Worm (Caenorhabditis elegans) whole organism, L1 larva: ENCODE data around the gene rpn-12.

Experiments
- C16A3.4 ChIP-seq: fragments of 150-350 bp; optimal IDR thresholded peaks from 2 replicates; lab custom pipeline; 2014; ENCODE audit warnings: missing biosample characterization, missing genetic modification characterization
- F16B12.6 ChIP-seq: fragments of 150-350 bp; optimal IDR thresholded peaks from 2 replicates; lab custom pipeline; 2014; ENCODE audit warnings: missing biosample characterization, missing genetic modification characterization
- Y116A8C.19 ChIP-seq: sonication (generic microtip); optimal IDR thresholded peaks from 2 replicates; lab custom pipeline; 2016; ENCODE audit warnings: missing compliant biosample characterization, missing genetic modification characterization, borderline replicate concordance
- aha-1 ChIP-seq: fragments of 150-350 bp; optimal IDR thresholded peaks from 2 replicates; lab custom pipeline; 2014; ENCODE audit warnings: missing biosample characterization, missing genetic modification characterization
- alr-1 ChIP-seq: fragments of 200-800 bp; sonication (Bioruptor generic); optimal IDR thresholded peaks from 2 replicates; lab custom pipeline; 2018; ENCODE audit warnings: borderline replicate concordance, mild to moderate bottlenecking, missing genetic modification characterization, missing compliant biosample characterization
- aly-2 ChIP-seq: fragments of 150-350 bp; optimal IDR thresholded peaks from 2 replicates; lab custom pipeline; 2014; ENCODE audit warnings: missing biosample characterization, missing genetic modification characterization
- ama-1 ChIP-seq: fragments of 150-350 bp; optimal IDR thresholded peaks from 2 replicates; lab custom pipeline; 2014
- blmp-1 ChIP-seq: fragments of 150-350 bp; optimal IDR thresholded peaks from 2 replicates; lab custom pipeline; 2014; ENCODE audit warnings: missing biosample characterization, missing genetic modification characterization
- ceh-63 ChIP-seq: fragments of 200-800 bp; sonication (Bioruptor generic); optimal IDR thresholded peaks from 2 replicates; lab custom pipeline; 2018; ENCODE audit warnings: mild to moderate bottlenecking, missing genetic modification characterization, missing compliant biosample characterization
- ceh-82 ChIP-seq, 3 experiments: fragments of 150-350 bp in 1 of 3; sonication (generic microtip) in 2 of 3; optimal IDR thresholded peaks; 2 replicates each; lab custom pipeline; 2014 to 2017; ENCODE audit warnings: missing biosample characterization in 3 of 3, missing genetic modification characterization in 3 of 3
- ceh-90 ChIP-seq: sonication (generic microtip); optimal IDR thresholded peaks from 2 replicates; lab custom pipeline; 2016; ENCODE audit warnings: missing genetic modification characterization, missing compliant biosample characterization
- ces-1 ChIP-seq: fragments of 150-350 bp; optimal IDR thresholded peaks from 2 replicates; lab custom pipeline; 2014; ENCODE audit warnings: missing biosample characterization, missing genetic modification reagents, missing genetic modification characterization
- dsc-1 ChIP-seq: sonication (generic microtip); optimal IDR thresholded peaks from 2 replicates; lab custom pipeline; 2016; ENCODE audit warnings: mild to moderate bottlenecking, missing genetic modification characterization, missing compliant biosample characterization
- efl-1 ChIP-seq, 4 experiments: fragments of 150-350 bp; optimal IDR thresholded peaks in 3 of 4; peaks in 1 of 4; 1 replicate in 1 of 4; 2 replicates in 3 of 4; lab custom pipeline; 2014; ENCODE audit warnings: missing biosample characterization in 2 of 4, missing genetic modification characterization in 2 of 4, missing genetic modification reagents in 2 of 4
- ets-5 ChIP-seq: fragments of 200-800 bp; sonication (Bioruptor generic); IDR thresholded peaks from 2 replicates; pipeline ENCODE4 v1.3.6; 2022; ENCODE audit warnings: missing genetic modification characterization, missing compliant biosample characterization
- fkh-10 ChIP-seq: sonication (generic microtip); optimal IDR thresholded peaks from 2 replicates; lab custom pipeline; 2017; ENCODE audit warnings: missing biosample characterization, missing genetic modification reagents, missing genetic modification characterization
- fkh-4 ChIP-seq: sonication (generic microtip); optimal IDR thresholded peaks from 2 replicates; lab custom pipeline; 2016; ENCODE audit warnings: missing compliant biosample characterization, missing genetic modification characterization, borderline replicate concordance
- fkh-8 ChIP-seq: sonication (generic microtip); optimal IDR thresholded peaks from 2 replicates; lab custom pipeline; 2016; ENCODE audit warnings: mild to moderate bottlenecking, missing genetic modification characterization, missing compliant biosample characterization
- fos-1 ChIP-seq: fragments of 150-350 bp; optimal IDR thresholded peaks from 2 replicates; lab custom pipeline; 2014; ENCODE audit warnings: missing biosample characterization, missing genetic modification characterization
- hlh-17 ChIP-seq: fragments of 200-800 bp; sonication (Bioruptor generic); optimal IDR thresholded peaks from 2 replicates; lab custom pipeline; 2018; ENCODE audit warnings: missing genetic modification characterization, mild to moderate bottlenecking, missing compliant biosample characterization, moderate library complexity, borderline replicate concordance
- hpl-2 ChIP-seq: fragments of 150-350 bp; optimal IDR thresholded peaks from 2 replicates; lab custom pipeline; 2014; ENCODE audit warnings: missing biosample characterization, missing genetic modification reagents, missing genetic modification characterization
- irx-1 ChIP-seq: sonication (generic microtip); optimal IDR thresholded peaks from 2 replicates; lab custom pipeline; 2016; ENCODE audit warnings: missing genetic modification characterization, missing compliant biosample characterization
- jun-1 ChIP-seq: fragments of 150-350 bp; optimal IDR thresholded peaks from 2 replicates; lab custom pipeline; 2014; ENCODE audit warnings: missing biosample characterization, missing genetic modification reagents, missing genetic modification characterization
- lin-13 ChIP-seq: fragments of 150-350 bp; optimal IDR thresholded peaks from 2 replicates; lab custom pipeline; 2014; ENCODE audit warnings: missing biosample characterization, missing genetic modification reagents, missing genetic modification characterization
- lin-15B ChIP-seq: fragments of 150-350 bp; sonication (generic microtip); optimal IDR thresholded peaks from 3 replicates; lab custom pipeline; 2014; ENCODE audit warnings: missing biosample characterization, missing genetic modification characterization
- lin-35 ChIP-seq, 2 experiments: fragments of 150-350 bp; optimal IDR thresholded peaks; 2 replicates each; lab custom pipeline; 2014; ENCODE audit warnings: missing biosample characterization in 2 of 2, missing genetic modification characterization in 2 of 2, missing genetic modification reagents in 2 of 2
- lir-3 ChIP-seq: sonication (generic microtip); optimal IDR thresholded peaks from 2 replicates; lab custom pipeline; 2016; ENCODE audit warnings: mild to moderate bottlenecking, missing genetic modification characterization, moderate library complexity, missing compliant biosample characterization; ENCODE audit not compliant: poor library complexity
- lsy-2 ChIP-seq, 2 experiments: fragments of 150-350 bp; optimal IDR thresholded peaks; 2 replicates each; lab custom pipeline; 2014; ENCODE audit warnings: missing biosample characterization in 2 of 2, missing genetic modification characterization in 2 of 2
- mab-9 ChIP-seq: fragments of 200-800 bp; sonication (Bioruptor generic); IDR thresholded peaks from 2 replicates; pipeline ENCODE4 v1.3.6; 2022; ENCODE audit warnings: missing genetic modification reagents, missing genetic modification characterization, missing compliant biosample characterization
- mdl-1 ChIP-seq, 2 experiments: fragments of 150-350 bp; optimal IDR thresholded peaks; 2 replicates each; lab custom pipeline; 2014 to 2017; ENCODE audit warnings: missing biosample characterization in 2 of 2, missing genetic modification characterization in 2 of 2, inconsistent platforms in 1 of 2
- mef-2 ChIP-seq: fragments of 150-350 bp; optimal IDR thresholded peaks from 2 replicates; lab custom pipeline; 2014; ENCODE audit warnings: missing biosample characterization, missing genetic modification characterization
- mep-1 ChIP-seq: fragments of 150-350 bp; optimal IDR thresholded peaks from 2 replicates; lab custom pipeline; 2014; ENCODE audit warnings: missing biosample characterization, missing genetic modification characterization
- nhr-11 ChIP-seq: fragments of 150-350 bp; optimal IDR thresholded peaks from 2 replicates; lab custom pipeline; 2014; ENCODE audit warnings: missing biosample characterization, missing genetic modification characterization
- nhr-12 ChIP-seq: sonication (generic microtip); optimal IDR thresholded peaks from 2 replicates; lab custom pipeline; 2017; ENCODE audit warnings: missing biosample characterization, missing genetic modification characterization
- nhr-19 ChIP-seq: fragments of 200-800 bp; sonication (Bioruptor generic); conservative IDR thresholded peaks from 2 replicates; pipeline ENCODE4 v1.3.6; 2022; ENCODE audit warnings: missing genetic modification characterization, missing compliant biosample characterization
- nhr-20 ChIP-seq: sonication (generic microtip); optimal IDR thresholded peaks from 2 replicates; lab custom pipeline; 2016; ENCODE audit warnings: mild to moderate bottlenecking, missing genetic modification characterization, missing compliant biosample characterization
- nhr-28 ChIP-seq: fragments of 150-350 bp; optimal IDR thresholded peaks from 2 replicates; lab custom pipeline; 2014; ENCODE audit warnings: missing biosample characterization, missing genetic modification characterization
- nhr-76 ChIP-seq: sonication (generic microtip); optimal IDR thresholded peaks from 2 replicates; lab custom pipeline; 2017; ENCODE audit warnings: missing biosample characterization, missing genetic modification characterization
- nhr-85 ChIP-seq: sonication (generic microtip); peaks from one replicate; lab custom pipeline; 2016; ENCODE audit warnings: missing genetic modification characterization, inconsistent platforms, missing compliant biosample characterization
- pqm-1 ChIP-seq: sonication (generic microtip); optimal IDR thresholded peaks from 3 replicates; lab custom pipeline; 2017; ENCODE audit warnings: missing biosample characterization, missing genetic modification characterization
- rnt-1 ChIP-seq: sonication (generic microtip); optimal IDR thresholded peaks from 2 replicates; lab custom pipeline; 2016; ENCODE audit warnings: mild to moderate bottlenecking, missing genetic modification characterization, moderate library complexity, missing compliant biosample characterization
- snpc-4 ChIP-seq: fragments of 150-350 bp; optimal IDR thresholded peaks from 2 replicates; lab custom pipeline; 2014; ENCODE audit warnings: missing biosample characterization, missing genetic modification characterization
- snu-23 ChIP-seq: sonication (generic microtip); optimal IDR thresholded peaks from 2 replicates; lab custom pipeline; 2016; ENCODE audit warnings: missing genetic modification characterization, missing compliant biosample characterization
- sup-37 ChIP-seq: fragments of 200-800 bp; sonication (Bioruptor generic); optimal IDR thresholded peaks from 2 replicates; lab custom pipeline; 2018; ENCODE audit warnings: mild to moderate bottlenecking, missing genetic modification characterization, missing compliant biosample characterization
- swsn-7 ChIP-seq: sonication (generic microtip); optimal IDR thresholded peaks from 2 replicates; lab custom pipeline; 2016; ENCODE audit warnings: missing genetic modification characterization, missing compliant biosample characterization
- tbx-2 ChIP-seq: sonication (generic microtip); optimal IDR thresholded peaks from 2 replicates; lab custom pipeline; 2016; ENCODE audit warnings: missing genetic modification characterization, missing compliant biosample characterization
- unc-130 ChIP-seq: fragments of 150-350 bp; optimal IDR thresholded peaks from 2 replicates; lab custom pipeline; 2017; ENCODE audit warnings: missing biosample characterization, missing genetic modification characterization, inconsistent platforms
- unc-30 ChIP-seq: sonication (generic microtip); optimal IDR thresholded peaks from 2 replicates; lab custom pipeline; 2017; ENCODE audit warnings: missing biosample characterization, missing genetic modification characterization
- unc-86 ChIP-seq: sonication (generic microtip); optimal IDR thresholded peaks from 2 replicates; lab custom pipeline; 2016; ENCODE audit warnings: missing genetic modification characterization, missing compliant biosample characterization
- unc-98 ChIP-seq: fragments of 200-800 bp; sonication (Bioruptor generic); IDR thresholded peaks from 2 replicates; pipeline ENCODE4 v1.3.6; 2022; ENCODE audit warnings: missing genetic modification characterization, missing compliant biosample characterization
- vab-15 ChIP-seq: sonication (generic microtip); optimal IDR thresholded peaks from 2 replicates; lab custom pipeline; 2017; ENCODE audit warnings: missing genotype, mild to moderate bottlenecking, missing genetic modification characterization, missing compliant biosample characterization
- zag-1 ChIP-seq: fragments of 150-350 bp; optimal IDR thresholded peaks from 2 replicates; lab custom pipeline; 2014; ENCODE audit warnings: missing biosample characterization, missing genetic modification characterization

rpn-12 gene

ce11 chrII:11634681-11635527 lies 18.0 kb upstream of the rpn-12 start:
- TF ChIP-seq fkh-4 (no peak), nhr-12 (no peak), snu-23 (GFP tag; lab: Kevin White, UChicago) (peak; percentile 83), aly-2 (tag; lab: Kevin White, UChicago) (no peak), mdl-1 (tag; optimal IDR thresholded peaks at IDR 0.05; lab: Kevin White, UChicago) (peak in 1 of 2 experiments; percentile 88), hlh-17 (no peak), nhr-20 (tag; lab: Kevin White, UChicago) (peak; percentile 81), sup-37 (GFP tag; lab: Kevin White, UChicago) (peak; percentile 49), unc-30 (tag; lab: Kevin White, UChicago) (no peak), tbx-2 (tag; lab: Kevin White, UChicago) (peak; percentile 84), fos-1 (tag; lab: Kevin White, UChicago) (peak; percentile 46), jun-1 (tag; lab: Kevin White, UChicago) (peak; percentile 86), efl-1 (optimal IDR thresholded peaks at IDR 0.05; lab: Kevin White, UChicago) (peak; percentile 48 to 54), efl-1 (GFP tag; optimal IDR thresholded peaks at IDR 0.05 in 1 of 2; lab: Kevin White, UChicago) (peak; percentile 56 to 91), mef-2 (no peak), unc-98 (GFP tag; lab: Robert Waterston, UW) (no peak), dsc-1 (tag; lab: Kevin White, UChicago) (peak; percentile 42), nhr-19 (GFP tag; lab: Robert Waterston, UW) (peak; percentile 79), swsn-7 (tag; lab: Kevin White, UChicago) (peak; percentile 85), unc-130 (peak; percentile 64), unc-86 (tag; lab: Kevin White, UChicago) (peak; percentile 63), ces-1 (no peak), F16B12.6 (tag; lab: Kevin White, UChicago) (peak; percentile 15), blmp-1 (tag; lab: Kevin White, UChicago) (peak; percentile 11), zag-1 (tag; lab: Kevin White, UChicago) (no peak), C16A3.4 (tag; lab: Kevin White, UChicago) (peak; percentile 58), snpc-4 (tag; lab: Kevin White, UChicago) (peak; percentile 33), mep-1 (tag; lab: Kevin White, UChicago) (peak; percentile 36), rnt-1 (tag; lab: Kevin White, UChicago) (peak; percentile 81), lin-15B (tag; lab: Kevin White, UChicago) (no peak), nhr-76 (tag; lab: Kevin White, UChicago) (no peak), ceh-63 (GFP tag; lab: Kevin White, UChicago) (no peak), ama-1 (peak; percentile 54), lin-35 (GFP tag; optimal IDR thresholded peaks at IDR 0.05; lab: Kevin White, UChicago) (peak; percentile 57 to 66), pqm-1 (no peak), ceh-90 (tag; lab: Kevin White, UChicago) (no peak), mab-9 (GFP tag; lab: Robert Waterston, UW) (peak; percentile 66), lir-3 (tag; lab: Kevin White, UChicago) (peak; percentile 29), hpl-2 (GFP tag; lab: Kevin White, UChicago) (no peak), Y116A8C.19 (tag; lab: Kevin White, UChicago) (no peak), vab-15 (tag; lab: Kevin White, UChicago) (peak; percentile 20), nhr-28 (tag; lab: Kevin White, UChicago) (no peak), lsy-2 (tag; optimal IDR thresholded peaks at IDR 0.05; lab: Kevin White, UChicago) (peak; percentile 63 to 74), alr-1 (tag; lab: Kevin White, UChicago) (no peak), irx-1 (tag; lab: Kevin White, UChicago) (peak; percentile 23), aha-1 (tag; lab: Kevin White, UChicago) (no peak), nhr-11 (peak; percentile 19), nhr-85 (tag; lab: Kevin White, UChicago) (peak; percentile 86), fkh-8 (tag; lab: Kevin White, UChicago) (peak; percentile 63), lin-13 (GFP tag; lab: Kevin White, UChicago) (peak; percentile 51), ets-5 (no peak), ceh-82 (tag; optimal IDR thresholded peaks at IDR 0.05; lab: Kevin White, UChicago) (peak; percentile 63 to 81 (median 78)), fkh-10 (GFP tag; lab: Kevin White, UChicago) (peak; percentile 67)
